Fruit fly (Drosophila melanogaster) whole organism, embryonic: Measurements from ENCODE around the gene CG12194.

ENCODE experiments used
- Atf6 ChIP-seq: fragments of 200-800 bp; sonication (Bioruptor generic); IDR thresholded peaks from 2 replicates; pipeline ENCODE4 v1.3.6; 2022; ENCODE audit warnings: missing biosample characterization, missing genetic modification characterization
- Bteb2 ChIP-seq: fragments of 200-800 bp; sonication (Bioruptor generic); optimal IDR thresholded peaks from 2 replicates; lab custom pipeline; 2016; ENCODE audit warnings: missing biosample characterization, missing genetic modification characterization
- CG10147 ChIP-seq: fragments of 200-800 bp; sonication (Bioruptor generic); optimal IDR thresholded peaks from 2 replicates; lab custom pipeline; 2019; ENCODE audit warnings: missing biosample characterization, mild to moderate bottlenecking, missing genetic modification characterization, moderate library complexity
- CG10267 ChIP-seq: fragments of 200-800 bp; sonication (Bioruptor generic); optimal IDR thresholded peaks from 2 replicates; lab custom pipeline; 2018; ENCODE audit warnings: missing biosample characterization, mild to moderate bottlenecking, missing genetic modification characterization, moderate library complexity
- CG10321 ChIP-seq: fragments of 200-800 bp; sonication (Bioruptor generic); IDR thresholded peaks from 2 replicates; pipeline ENCODE4 v1.3.6; 2022; ENCODE audit warnings: missing biosample characterization, missing genetic modification characterization
- CG11695 ChIP-seq: fragments of 200-800 bp; sonication (Bioruptor generic); IDR thresholded peaks from 3 replicates; pipeline ENCODE4 v1.3.6; 2022; ENCODE audit warnings: missing biosample characterization, missing genetic modification characterization
- CG12071 ChIP-seq: fragments of 200-800 bp; sonication (Bioruptor generic); optimal IDR thresholded peaks from 3 replicates; lab custom pipeline; 2018; ENCODE audit warnings: missing biosample characterization, mild to moderate bottlenecking, missing genetic modification characterization
- CG12744 ChIP-seq: fragments of 200-800 bp; sonication (Bioruptor generic); optimal IDR thresholded peaks from 2 replicates; lab custom pipeline; 2016; ENCODE audit warnings: missing biosample characterization, missing genetic modification characterization
- CG13123 ChIP-seq: fragments of 200-800 bp; sonication (Bioruptor generic); optimal IDR thresholded peaks from 2 replicates; lab custom pipeline; 2016; ENCODE audit warnings: missing biosample characterization, missing genetic modification characterization
- CG14014 ChIP-seq: fragments of 200-800 bp; sonication (Bioruptor generic); IDR thresholded peaks from 2 replicates; pipeline ENCODE4 v1.3.6; 2022; ENCODE audit warnings: missing biosample characterization, missing genetic modification characterization
- CG18011 ChIP-seq: fragments of 200-800 bp; sonication (Bioruptor generic); optimal IDR thresholded peaks from 2 replicates; lab custom pipeline; 2017; ENCODE audit warnings: missing biosample characterization, missing genetic modification characterization, mild to moderate bottlenecking, moderate library complexity, missing genotype
- CG2116 ChIP-seq: fragments of 200-800 bp; sonication (Bioruptor generic); optimal IDR thresholded peaks from 3 replicates; lab custom pipeline; 2018; ENCODE audit warnings: missing biosample characterization, mild to moderate bottlenecking, missing genetic modification characterization
- CG2120 ChIP-seq: fragments of 200-800 bp; sonication (Bioruptor generic); optimal IDR thresholded peaks from 3 replicates; lab custom pipeline; 2016; ENCODE audit warnings: missing biosample characterization, missing genetic modification characterization
- CG2202 ChIP-seq: fragments of 200-800 bp; sonication (Bioruptor generic); optimal IDR thresholded peaks from 2 replicates; lab custom pipeline; 2018; ENCODE audit warnings: missing biosample characterization, mild to moderate bottlenecking, missing genetic modification characterization
- CG2712 ChIP-seq: fragments of 200-800 bp; optimal IDR thresholded peaks from 3 replicates; lab custom pipeline; 2019; ENCODE audit warnings: missing biosample characterization, mild to moderate bottlenecking, missing genetic modification characterization, moderate library complexity
- CG33557 ChIP-seq: fragments of 200-800 bp; sonication (Bioruptor generic); optimal IDR thresholded peaks from 2 replicates; lab custom pipeline; 2019; ENCODE audit warnings: missing biosample characterization, mild to moderate bottlenecking, missing genetic modification characterization, moderate library complexity
- CG3726 ChIP-seq: fragments of 200-800 bp; sonication (Bioruptor generic); IDR thresholded peaks from 3 replicates; pipeline ENCODE4, ENCODE4 v1.3.6; 2022; ENCODE audit warnings: missing biosample characterization, missing genetic modification characterization
- CG6254 ChIP-seq: fragments of 200-800 bp; sonication (Bioruptor generic); optimal IDR thresholded peaks from 3 replicates; lab custom pipeline; 2017; ENCODE audit warnings: mild to moderate bottlenecking, missing biosample characterization, missing genetic modification reagents, missing genetic modification characterization
- CG7271 ChIP-seq: fragments of 200-800 bp; sonication (Bioruptor generic); optimal IDR thresholded peaks from 2 replicates; lab custom pipeline; 2018; ENCODE audit warnings: missing biosample characterization, mild to moderate bottlenecking, missing genetic modification characterization, moderate library complexity
- CG7372 ChIP-seq: fragments of 200-800 bp; sonication (Bioruptor generic); IDR thresholded peaks from 2 replicates; pipeline ENCODE4 v1.3.6; 2022; ENCODE audit warnings: missing biosample characterization, missing genetic modification characterization
- CG8944 ChIP-seq: fragments of 200-800 bp; sonication (Bioruptor generic); optimal IDR thresholded peaks from 3 replicates; lab custom pipeline; 2016; ENCODE audit warnings: missing biosample characterization, missing genetic modification characterization
- CG9727 ChIP-seq: fragments of 200-800 bp; sonication (Bioruptor generic); optimal IDR thresholded peaks from 3 replicates; lab custom pipeline; 2017; ENCODE audit warnings: missing biosample characterization, mild to moderate bottlenecking, missing genetic modification characterization
- CoRest ChIP-seq: fragments of 200-800 bp; sonication (Bioruptor generic); optimal IDR thresholded peaks from 3 replicates; lab custom pipeline; 2018; ENCODE audit warnings: missing biosample characterization, mild to moderate bottlenecking, missing genetic modification characterization, moderate library complexity
- D19B ChIP-seq: fragments of 200-800 bp; sonication (Bioruptor generic); optimal IDR thresholded peaks from 2 replicates; lab custom pipeline; 2017; ENCODE audit warnings: missing biosample characterization, mild to moderate bottlenecking, missing genetic modification characterization
- E2f1 ChIP-seq: fragments of 200-800 bp; sonication (Bioruptor generic); IDR thresholded peaks from 2 replicates; pipeline ENCODE4 v1.3.6; 2022; ENCODE audit warnings: missing biosample characterization, missing genetic modification characterization
- Gsc ChIP-seq: fragments of 200-800 bp; sonication (Bioruptor generic); IDR thresholded peaks from 2 replicates; pipeline ENCODE4 v1.3.6; 2022; ENCODE audit warnings: missing biosample characterization, missing genetic modification characterization
- HmgZ ChIP-seq: fragments of 200-800 bp; sonication (Bioruptor generic); optimal IDR thresholded peaks from 2 replicates; lab custom pipeline; 2018; ENCODE audit warnings: missing biosample characterization, mild to moderate bottlenecking, missing genetic modification characterization
- Ptx1 ChIP-seq: fragments of 200-800 bp; sonication (Bioruptor generic); IDR thresholded peaks from 2 replicates; pipeline ENCODE4 v1.3.6; 2022; ENCODE audit warnings: missing biosample characterization, missing genetic modification characterization
- Rfx ChIP-seq: fragments of 200-800 bp; sonication (Bioruptor generic); IDR thresholded peaks from 2 replicates; pipeline ENCODE4 v1.3.6; 2022; ENCODE audit warnings: missing biosample characterization, missing genetic modification characterization
- abd-A ChIP-seq: fragments of 200-800 bp; sonication (Bioruptor generic); optimal IDR thresholded peaks from 3 replicates; lab custom pipeline; 2019; ENCODE audit warnings: missing biosample characterization, mild to moderate bottlenecking, missing genetic modification characterization, moderate library complexity
- btn ChIP-seq: fragments of 200-800 bp; sonication (Bioruptor generic); optimal IDR thresholded peaks from 2 replicates; lab custom pipeline; 2016; ENCODE audit warnings: missing biosample characterization, missing genetic modification characterization
- chn ChIP-seq: fragments of 200-800 bp; sonication (Bioruptor generic); optimal IDR thresholded peaks from 2 replicates; lab custom pipeline; 2016; ENCODE audit warnings: missing biosample characterization, missing genetic modification characterization
- crp ChIP-seq, 2 experiments: fragments of 200-800 bp; sonication (Bioruptor generic); optimal IDR thresholded peaks; 2 replicates in 1 of 2; 3 replicates in 1 of 2; lab custom pipeline; 2017; ENCODE audit warnings: missing biosample characterization in 2 of 2, missing genetic modification characterization in 2 of 2, mild to moderate bottlenecking in 1 of 2, moderate library complexity in 1 of 2
- da ChIP-seq: fragments of 200-800 bp; sonication (Bioruptor generic); optimal IDR thresholded peaks from 2 replicates; lab custom pipeline; 2016; ENCODE audit warnings: missing biosample characterization, missing genetic modification characterization
- dpn ChIP-seq, 2 experiments: fragments of 200-800 bp; sonication (Bioruptor generic); optimal IDR thresholded peaks; 3 replicates each; lab custom pipeline; 2016; ENCODE audit warnings: missing biosample characterization in 2 of 2, missing genetic modification characterization in 2 of 2
- ewg ChIP-seq: fragments of 200-800 bp; sonication (Bioruptor generic); optimal IDR thresholded peaks from 3 replicates; lab custom pipeline; 2017; ENCODE audit warnings: mild to moderate bottlenecking, missing biosample characterization, missing genetic modification reagents, missing genetic modification characterization
- eyg ChIP-seq: fragments of 200-800 bp; sonication (Bioruptor generic); optimal IDR thresholded peaks from 3 replicates; lab custom pipeline; 2016; ENCODE audit warnings: missing biosample characterization, missing genetic modification characterization
- gt ChIP-seq: fragments of 200-800 bp; sonication (Bioruptor generic); IDR thresholded peaks from 2 replicates; pipeline ENCODE4 v1.3.6; 2022; ENCODE audit warnings: missing biosample characterization, missing genetic modification characterization
- her ChIP-seq: fragments of 200-800 bp; sonication (Bioruptor generic); optimal IDR thresholded peaks from 2 replicates; lab custom pipeline; 2016; ENCODE audit warnings: missing biosample characterization, missing genetic modification characterization
- hkb ChIP-seq, 2 experiments: fragments of 200-800 bp in 1 of 2; fragments of >200 bp in 1 of 2; sonication (Bioruptor generic) in 1 of 2; IDR thresholded peaks in 1 of 2; optimal IDR thresholded peaks in 1 of 2; 2 replicates each; pipeline versions ENCODE4 v1.3.6 to Lab custom; 2017 to 2022; ENCODE audit warnings: missing biosample characterization in 1 of 2, missing genetic modification characterization in 1 of 2
- knrl ChIP-seq: fragments of 200-800 bp; sonication (Bioruptor generic); IDR thresholded peaks from 3 replicates; pipeline ENCODE4 v1.3.6; 2022; ENCODE audit warnings: missing biosample characterization, missing genetic modification characterization; ENCODE audit not compliant: partially characterized antibody
- lilli ChIP-seq: fragments of 200-800 bp; sonication (Bioruptor generic); optimal IDR thresholded peaks from 3 replicates; lab custom pipeline; 2016; ENCODE audit warnings: missing biosample characterization, missing genetic modification characterization
- luna ChIP-seq: fragments of 200-800 bp; sonication (Bioruptor generic); optimal IDR thresholded peaks from 2 replicates; lab custom pipeline; 2016; ENCODE audit warnings: missing biosample characterization, missing genetic modification characterization
- pfk ChIP-seq: fragments of 200-800 bp; sonication (Bioruptor generic); optimal IDR thresholded peaks from 2 replicates; lab custom pipeline; 2018; ENCODE audit warnings: missing biosample characterization, mild to moderate bottlenecking, missing genetic modification characterization, moderate library complexity
- pros ChIP-seq: fragments of 200-800 bp; sonication (Bioruptor generic); optimal IDR thresholded peaks from 3 replicates; lab custom pipeline; 2019; ENCODE audit warnings: missing biosample characterization, mild to moderate bottlenecking, missing genetic modification characterization, moderate library complexity
- salm ChIP-seq: fragments of 200-800 bp; sonication (Bioruptor generic); optimal IDR thresholded peaks from 2 replicates; lab custom pipeline; 2018; ENCODE audit warnings: missing biosample characterization, mild to moderate bottlenecking, missing genetic modification characterization
- shn ChIP-seq: fragments of 200-800 bp; sonication (Bioruptor generic); optimal IDR thresholded peaks from 3 replicates; lab custom pipeline; 2016; ENCODE audit warnings: missing biosample characterization, missing genetic modification characterization
- slou ChIP-seq: fragments of 200-800 bp; sonication (Bioruptor generic); optimal IDR thresholded peaks from 3 replicates; lab custom pipeline; 2016; ENCODE audit warnings: missing biosample characterization, missing genetic modification characterization
- ssp ChIP-seq: fragments of 200-800 bp; sonication (Bioruptor generic); IDR thresholded peaks from 2 replicates; pipeline ENCODE4 v1.3.6; 2022; ENCODE audit warnings: missing biosample characterization, missing genetic modification characterization
- vvl ChIP-seq: fragments of 200-800 bp; sonication (Bioruptor generic); IDR thresholded peaks from 2 replicates; pipeline ENCODE4 v1.3.6; 2022; ENCODE audit warnings: missing biosample characterization, missing genetic modification characterization

CG12194 gene

DNA sequence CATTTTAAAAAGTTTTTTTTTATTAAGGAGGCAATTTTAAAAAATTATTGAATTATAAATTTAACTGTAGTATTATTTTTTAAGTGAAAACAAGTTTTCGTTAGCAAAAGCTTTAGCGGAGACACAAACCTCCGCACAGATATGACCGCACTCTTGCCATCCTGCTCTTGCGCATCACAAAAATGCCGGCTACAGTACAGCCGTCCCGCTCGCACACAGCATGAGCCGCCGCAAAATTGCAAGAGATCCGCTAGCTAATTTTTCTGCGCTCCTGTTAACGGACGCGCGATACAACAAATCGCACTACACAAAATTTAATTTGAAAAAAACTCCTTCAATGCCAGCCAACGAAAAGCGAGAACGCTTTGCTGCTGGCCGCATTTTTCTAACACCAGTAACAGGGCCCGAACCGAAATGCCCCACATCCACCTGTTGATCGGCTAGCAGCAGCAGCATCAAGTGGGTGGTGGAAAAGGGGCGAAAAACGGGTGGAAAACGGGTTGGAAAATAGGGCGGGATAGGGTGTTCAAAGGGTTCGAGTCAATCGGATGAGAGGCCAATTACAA lies 28.0 kb upstream of the CG12194 start (continued):
- peak; percentile 14 for TF ChIP-seq CG33557 (GFP tag; lab: Kevin White, UChicago)
- no peak for TF ChIP-seq da (GFP tag; lab: Kevin White, UChicago)
- no peak for TF ChIP-seq btn (GFP tag; lab: Kevin White, UChicago)
- no peak for TF ChIP-seq CG18011 (GFP tag; lab: Kevin White, UChicago)
- TF ChIP-seq E2f1 (GFP tag; lab: Robert Waterston, UW), result peak; percentile 57; the same call in 1 of the 2 replicates
- TF ChIP-seq knrl (GFP tag; lab: Robert Waterston, UW), result peak; percentile 38; the same call in 1 of the 3 replicates
- TF ChIP-seq CG10267 (tag; lab: Kevin White, UChicago), result peak; percentile 24
- TF ChIP-seq CG2116 (GFP tag; lab: Kevin White, UChicago), result no peak
- TF ChIP-seq pros (GFP tag; lab: Kevin White, UChicago), result peak; percentile 42
- TF ChIP-seq vvl, result peak; percentile 60; the same call in 1 of the 2 replicates
- peak; percentile 100 for TF ChIP-seq CG10321 (GFP tag; lab: Robert Waterston, UW)
- no peak for TF ChIP-seq gt
- peak; percentile 52 for TF ChIP-seq CG2712
- peak; percentile 30 for TF ChIP-seq lilli (GFP tag; lab: Kevin White, UChicago)
- TF ChIP-seq shn (GFP tag; lab: Kevin White, UChicago), result peak; percentile 13
- peak; percentile 76 for TF ChIP-seq abd-A (tag; lab: Kevin White, UChicago)
- TF ChIP-seq eyg (GFP tag; lab: Kevin White, UChicago), result no peak
- no peak for TF ChIP-seq D19B (GFP tag; lab: Kevin White, UChicago)
- no peak for TF ChIP-seq CG11695 (GFP tag; lab: Robert Waterston, UW)
- no peak for TF ChIP-seq CG7271 (tag; lab: Kevin White, UChicago)
- peak; percentile 51 for TF ChIP-seq CG6254
- TF ChIP-seq Ptx1 (GFP tag; lab: Robert Waterston, UW), result 0 out of 2 replicates have a peak, but pooled peaks have one; percentile 25
- peak; percentile 89 for TF ChIP-seq HmgZ (tag; lab: Kevin White, UChicago)
- no peak for TF ChIP-seq CG8944
- TF ChIP-seq luna (GFP tag; lab: Kevin White, UChicago), result no peak
- peak; percentile 55 for TF ChIP-seq CG10147 (GFP tag; lab: Kevin White, UChicago)
- TF ChIP-seq CG2120 (GFP tag; lab: Kevin White, UChicago), result peak; percentile 58
- peak; percentile 21 for TF ChIP-seq Bteb2 (GFP tag; lab: Kevin White, UChicago)
- no peak for TF ChIP-seq ssp (GFP tag; lab: Robert Waterston, UW)
- TF ChIP-seq Gsc (GFP tag; lab: Robert Waterston, UW), result no peak
- no peak for TF ChIP-seq slou (GFP tag; lab: Kevin White, UChicago)
- peak; percentile 25 for TF ChIP-seq CG9727 (GFP tag; lab: Kevin White, UChicago)
- TF ChIP-seq CG14014 (GFP tag; lab: Robert Waterston, UW), result peak; percentile 50; the same call in 1 of the 2 replicates
- no peak for TF ChIP-seq salm (tag; lab: Kevin White, UChicago)
- TF ChIP-seq CG3726 (GFP tag; lab: Robert Waterston, UW), result no peak
- TF ChIP-seq Atf6, result peak; percentile 73
- no peak for TF ChIP-seq hkb (optimal IDR thresholded peaks at IDR 0.05; lab: Kevin White, UChicago)
- TF ChIP-seq hkb (GFP tag; IDR thresholded peaks at IDR 0.05; lab: Robert Waterston, UW), result peak; percentile 60
- peak in 1 of 2 experiments; percentile 48 for TF ChIP-seq crp (GFP tag; optimal IDR thresholded peaks at IDR 0.05; lab: Kevin White, UChicago)
- peak; percentile 44 for TF ChIP-seq her (GFP tag; lab: Kevin White, UChicago)
- no peak for TF ChIP-seq pfk
- TF ChIP-seq CG7372 (GFP tag; lab: Robert Waterston, UW), result 0 out of 2 replicates have a peak, but pooled peaks have one; percentile 26
- no peak for TF ChIP-seq CG12071
- TF ChIP-seq CG12744 (GFP tag; lab: Kevin White, UChicago), result peak; percentile 37
- peak; percentile 30 for TF ChIP-seq ewg (GFP tag; lab: Kevin White, UChicago)
- TF ChIP-seq CG2202 (tag; lab: Kevin White, UChicago), result peak; percentile 10
- peak; percentile 85 for TF ChIP-seq chn (GFP tag; lab: Kevin White, UChicago)
- TF ChIP-seq dpn (GFP tag; optimal IDR thresholded peaks at IDR 0.05; lab: Kevin White, UChicago), result peak; percentile 8 to 64
- TF ChIP-seq Rfx, result peak; percentile 73
- TF ChIP-seq CoRest (tag; lab: Kevin White, UChicago), result peak; percentile 68
- TF ChIP-seq CG13123 (GFP tag; lab: Kevin White, UChicago), result no peak
